In the genomic region with DNA sequence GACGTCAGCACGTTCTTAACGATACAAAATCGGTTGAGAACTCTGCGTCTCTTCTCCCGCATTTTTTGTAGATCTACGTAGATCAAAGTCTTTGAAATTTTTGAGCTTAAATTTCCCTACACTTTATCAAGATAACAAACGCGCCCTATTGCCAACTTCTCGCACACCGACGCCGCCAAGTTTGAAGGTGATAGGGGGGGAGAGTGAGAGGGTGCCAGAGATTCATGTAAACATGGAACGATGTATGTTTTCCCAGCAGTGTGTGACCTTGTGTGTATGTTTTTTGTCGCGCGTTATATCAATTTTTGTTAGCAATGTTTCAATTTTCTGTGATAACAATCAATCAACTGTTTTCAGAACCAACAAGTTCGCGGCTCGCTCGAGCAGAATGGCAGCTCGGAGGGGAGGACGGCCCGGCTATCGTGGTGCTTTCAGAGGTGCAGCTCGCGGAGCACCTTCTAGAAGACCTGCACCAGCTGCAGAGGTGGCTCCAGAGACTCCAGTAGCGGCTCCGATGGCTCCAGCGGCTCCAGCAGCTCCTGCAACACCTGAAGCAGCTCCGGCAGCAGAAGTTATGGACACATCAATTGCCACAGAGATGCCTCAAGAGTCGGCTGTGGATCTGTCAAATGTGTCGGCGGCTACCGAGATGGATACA, we compare ENCODE assay signal across 2 worm cellular contexts.
A peak's percentile ranks its signal among the peaks of the same experiment; 100 is the strongest.
TF ChIP-seq lines count a peak whose summit lies in the region.

No protein-coding gene starts in this region.

TF ChIP-seq in whole organism, L1 larva, 84 proteins besides CTCF, POLR2A, EP300 and RAD21 (continued from another document):
- no peak for TF ChIP-seq ceh-63 (GFP tag; optimal IDR thresholded peaks at IDR 0.05; lab: Kevin White, UChicago)
- TF ChIP-seq alr-1 (tag; optimal IDR thresholded peaks at IDR 0.05; lab: Kevin White, UChicago; ENCODE audit: borderline replicate concordance), result no peak
- no peak for TF ChIP-seq Y116A8C.19 (tag; optimal IDR thresholded peaks at IDR 0.05; lab: Kevin White, UChicago; ENCODE audit: borderline replicate concordance)
- no peak for TF ChIP-seq nhr-47 (tag; optimal IDR thresholded peaks at IDR 0.05; lab: Kevin White, UChicago)
- peak; percentile 14 to 70 for TF ChIP-seq lin-35 (GFP tag; optimal IDR thresholded peaks at IDR 0.05; lab: Kevin White, UChicago)
- TF ChIP-seq ceh-8 (GFP tag; optimal IDR thresholded peaks at IDR 0.05; lab: Kevin White, UChicago), result peak; percentile 33
- no peak for TF ChIP-seq skn-1 (tag; optimal IDR thresholded peaks at IDR 0.05; lab: Kevin White, UChicago)
- no peak for TF ChIP-seq pqm-1 (tag; optimal IDR thresholded peaks at IDR 0.05; lab: Kevin White, UChicago)
- TF ChIP-seq lsy-2 (tag; optimal IDR thresholded peaks at IDR 0.05; lab: Kevin White, UChicago), result peak in 1 of 2 experiments; percentile 48
- TF ChIP-seq blmp-1 (tag; optimal IDR thresholded peaks at IDR 0.05; lab: Kevin White, UChicago), result peak; percentile 6
- TF ChIP-seq ceh-88 (GFP tag; IDR thresholded peaks at IDR 0.05; lab: Robert Waterston, UW), result no peak
- no peak for TF ChIP-seq egl-13 (tag; optimal IDR thresholded peaks at IDR 0.05; lab: Kevin White, UChicago)
- no peak for TF ChIP-seq aly-2 (tag; optimal IDR thresholded peaks at IDR 0.05; lab: Kevin White, UChicago)
- TF ChIP-seq C34B4.2 (tag; optimal IDR thresholded peaks at IDR 0.05; lab: Kevin White, UChicago), result no peak
- TF ChIP-seq lin-14 (GFP tag; optimal IDR thresholded peaks at IDR 0.05; lab: Kevin White, UChicago), result peak; percentile 26
- TF ChIP-seq efl-1 (optimal IDR thresholded peaks at IDR 0.05; lab: Kevin White, UChicago), result peak; percentile 19 to 42
- TF ChIP-seq efl-1 (GFP tag; optimal IDR thresholded peaks at IDR 0.05 in 1 of 2; lab: Kevin White, UChicago), result peak; percentile 58 to 95
- no peak for TF ChIP-seq unc-98 (GFP tag; IDR thresholded peaks at IDR 0.05; lab: Robert Waterston, UW)
- no peak for TF ChIP-seq nhr-90 (tag; optimal IDR thresholded peaks at IDR 0.05; lab: Kevin White, UChicago; ENCODE audit: poor library complexity)
- TF ChIP-seq efl-3 (GFP tag; optimal IDR thresholded peaks at IDR 0.05; lab: Kevin White, UChicago), result no peak
- TF ChIP-seq mef-2 (tag; optimal IDR thresholded peaks at IDR 0.05; lab: Kevin White, UChicago), result no peak
- TF ChIP-seq ceh-90 (tag; optimal IDR thresholded peaks at IDR 0.05; lab: Kevin White, UChicago), result no peak
- no peak for TF ChIP-seq mdl-1 (tag; optimal IDR thresholded peaks at IDR 0.05; lab: Kevin White, UChicago)
- TF ChIP-seq pax-3 (tag; optimal IDR thresholded peaks at IDR 0.05; lab: Kevin White, UChicago), result no peak
- no peak for TF ChIP-seq nhr-237 (tag; optimal IDR thresholded peaks at IDR 0.05; lab: Kevin White, UChicago)
- TF ChIP-seq elt-3 (tag; optimal IDR thresholded peaks at IDR 0.05; lab: Kevin White, UChicago), result peak in 1 of 6 experiments; percentile 42
- TF ChIP-seq zip-4 (GFP tag; optimal IDR thresholded peaks at IDR 0.05; lab: Kevin White, UChicago), result no peak
- no peak for TF ChIP-seq mab-9 (GFP tag; IDR thresholded peaks at IDR 0.05; lab: Robert Waterston, UW)
- TF ChIP-seq unc-62 (GFP tag; optimal IDR thresholded peaks at IDR 0.05; lab: Kevin White, UChicago), result no peak
- peak; percentile 38 for TF ChIP-seq nhr-20 (tag; optimal IDR thresholded peaks at IDR 0.05; lab: Kevin White, UChicago)
- TF ChIP-seq C16A3.4 (tag; optimal IDR thresholded peaks at IDR 0.05; lab: Kevin White, UChicago), result peak; percentile 10
- no peak for TF ChIP-seq nhr-71 (tag; optimal IDR thresholded peaks at IDR 0.05; lab: Kevin White, UChicago)
- no peak for TF ChIP-seq nhr-28 (tag; optimal IDR thresholded peaks at IDR 0.05; lab: Kevin White, UChicago)
- TF ChIP-seq fkh-4 (tag; optimal IDR thresholded peaks at IDR 0.05; lab: Kevin White, UChicago; ENCODE audit: borderline replicate concordance), result no peak
- TF ChIP-seq lin-13 (GFP tag; optimal IDR thresholded peaks at IDR 0.05; lab: Kevin White, UChicago), result no peak
- no peak for TF ChIP-seq unc-86 (tag; optimal IDR thresholded peaks at IDR 0.05; lab: Kevin White, UChicago)
- TF ChIP-seq lin-39 (tag; optimal IDR thresholded peaks at IDR 0.05; lab: Kevin White, UChicago), result no peak
- no peak for TF ChIP-seq pag-3 (tag; optimal IDR thresholded peaks at IDR 0.05; lab: Kevin White, UChicago; ENCODE audit: borderline replicate concordance, insufficient read depth)
- no peak for TF ChIP-seq elt-2 (tag; optimal IDR thresholded peaks at IDR 0.05; lab: Kevin White, UChicago)

TF ChIP-seq in whole organism, L4 larva, 104 proteins besides CTCF, POLR2A, EP300 and RAD21 (continued from another document):
- no peak for TF ChIP-seq nhr-25 (tag; optimal IDR thresholded peaks at IDR 0.05; lab: Kevin White, UChicago; ENCODE audit: borderline replicate concordance, insufficient read depth)
- no peak for TF ChIP-seq ztf-7 (tag; optimal IDR thresholded peaks at IDR 0.05; lab: Kevin White, UChicago)
- no peak for TF ChIP-seq nhr-41 (GFP tag; IDR thresholded peaks at IDR 0.05; lab: Robert Waterston, UW)
- no peak for TF ChIP-seq spr-1 (tag; optimal IDR thresholded peaks at IDR 0.05; lab: Kevin White, UChicago)
- TF ChIP-seq dve-1 (tag; optimal IDR thresholded peaks at IDR 0.05; lab: Kevin White, UChicago; ENCODE audit: insufficient read depth), result no peak
- TF ChIP-seq ceh-82 (tag; optimal IDR thresholded peaks at IDR 0.05; lab: Kevin White, UChicago), result no peak
- TF ChIP-seq F26F4.8 (GFP tag; conservative IDR thresholded peaks at IDR 0.05; lab: Robert Waterston, UW), result no peak
- no peak for TF ChIP-seq Y105C5A.15 (GFP tag; IDR thresholded peaks at IDR 0.05; lab: Robert Waterston, UW)
- no peak for TF ChIP-seq madf-5 (GFP tag; IDR thresholded peaks at IDR 0.05; lab: Robert Waterston, UW)
- no peak for TF ChIP-seq F44E2.7 (GFP tag; IDR thresholded peaks at IDR 0.05; lab: Robert Waterston, UW)
- TF ChIP-seq saeg-2 (GFP tag; IDR thresholded peaks at IDR 0.05; lab: Robert Waterston, UW), result no peak
- no peak for TF ChIP-seq zip-2 (tag; optimal IDR thresholded peaks at IDR 0.05; lab: Kevin White, UChicago)
- TF ChIP-seq hmg-1.1 (GFP tag; IDR thresholded peaks at IDR 0.05; lab: Robert Waterston, UW), result no peak
- no peak for TF ChIP-seq dmd-6 (GFP tag; IDR thresholded peaks at IDR 0.05; lab: Robert Waterston, UW)
- TF ChIP-seq F10B5.3 (tag; optimal IDR thresholded peaks at IDR 0.05; lab: Kevin White, UChicago), result no peak
- no peak for TF ChIP-seq php-3 (GFP tag; IDR thresholded peaks at IDR 0.05; lab: Robert Waterston, UW)
- TF ChIP-seq zfp-2 (tag; optimal IDR thresholded peaks at IDR 0.05; lab: Kevin White, UChicago), result no peak
- TF ChIP-seq snpc-1.2 (GFP tag; IDR thresholded peaks at IDR 0.05; lab: Robert Waterston, UW), result no peak
- no peak for TF ChIP-seq Y75B8A.6 (GFP tag; IDR thresholded peaks at IDR 0.05; lab: Robert Waterston, UW)
- TF ChIP-seq nhr-102 (tag; optimal IDR thresholded peaks at IDR 0.05; lab: Kevin White, UChicago), result no peak
- TF ChIP-seq unc-130 (GFP tag; optimal IDR thresholded peaks at IDR 0.05; lab: Kevin White, UChicago), result no peak
- no peak for TF ChIP-seq nhr-42 (GFP tag; IDR thresholded peaks at IDR 0.05; lab: Robert Waterston, UW)
- TF ChIP-seq mes-2 (tag; optimal IDR thresholded peaks at IDR 0.05; lab: Kevin White, UChicago; ENCODE audit: poor library complexity, severe bottlenecking), result peak; percentile 37
- no peak for TF ChIP-seq rbr-2 (tag; optimal IDR thresholded peaks at IDR 0.05; lab: Kevin White, UChicago)
- no peak for TF ChIP-seq Y5F2A.4 (GFP tag; optimal IDR thresholded peaks at IDR 0.05; lab: Kevin White, UChicago)
- peak; percentile 11 for TF ChIP-seq nhr-28 (tag; optimal IDR thresholded peaks at IDR 0.05; lab: Kevin White, UChicago)
- no peak for TF ChIP-seq dpl-1 (GFP tag; optimal IDR thresholded peaks at IDR 0.05; lab: Kevin White, UChicago)
- TF ChIP-seq set-16 (GFP tag; IDR thresholded peaks at IDR 0.05; lab: Robert Waterston, UW), result peak; percentile 97
- no peak for TF ChIP-seq ceh-62 (tag; optimal IDR thresholded peaks at IDR 0.05; lab: Kevin White, UChicago)
- no peak for TF ChIP-seq arid-1 (GFP tag; conservative IDR thresholded peaks at IDR 0.05; lab: Robert Waterston, UW)
- TF ChIP-seq lin-39 (tag; optimal IDR thresholded peaks at IDR 0.05; lab: Kevin White, UChicago), result no peak
- no peak for TF ChIP-seq nhr-6 (tag; optimal IDR thresholded peaks at IDR 0.05; lab: Kevin White, UChicago)
- TF ChIP-seq mxl-2 (GFP tag; conservative IDR thresholded peaks at IDR 0.05; lab: Robert Waterston, UW), result no peak
- no peak for TF ChIP-seq unc-39 (tag; optimal IDR thresholded peaks at IDR 0.05; lab: Kevin White, UChicago)
- TF ChIP-seq dmd-8 (GFP tag; IDR thresholded peaks at IDR 0.05; lab: Robert Waterston, UW), result no peak
- TF ChIP-seq lir-3 (tag; optimal IDR thresholded peaks at IDR 0.05; lab: Kevin White, UChicago), result no peak
- TF ChIP-seq ama-1 (optimal IDR thresholded peaks at IDR 0.05; lab: Kevin White, UChicago), result no peak
- TF ChIP-seq pha-4 (GFP tag; IDR thresholded peaks at IDR 0.05; lab: Robert Waterston, UW), result no peak
- no peak for TF ChIP-seq pha-4 (tag; optimal IDR thresholded peaks at IDR 0.05; lab: Kevin White, UChicago)
- no peak for TF ChIP-seq mep-1 (tag; optimal IDR thresholded peaks at IDR 0.05; lab: Kevin White, UChicago)
- TF ChIP-seq daf-19 (GFP tag; conservative IDR thresholded peaks at IDR 0.05; lab: Robert Waterston, UW), result no peak
- TF ChIP-seq daf-8 (GFP tag; IDR thresholded peaks at IDR 0.05; lab: Robert Waterston, UW), result no peak
- TF ChIP-seq lin-29 (GFP tag; IDR thresholded peaks at IDR 0.05; lab: Robert Waterston, UW), result no peak
- peak; percentile 23 for TF ChIP-seq aha-1 (tag; lab: Kevin White, UChicago)
TF ChIP-seq in whole organism, L4 larva: peak in this region for 8.
